Fruit fly (Drosophila melanogaster) whole organism, wandering third instar larva: ENCODE measurements around the gene Idgf1.

Experiments used
- Abd-B ChIP-seq: fragments of >200 bp; optimal IDR thresholded peaks from 2 replicates; lab custom pipeline; 2017; ENCODE audit warnings: missing biosample characterization, missing genetic modification characterization
- Dfd ChIP-seq: fragments of >200 bp; optimal IDR thresholded peaks from 2 replicates; lab custom pipeline; 2017; ENCODE audit warnings: missing biosample characterization, missing genetic modification characterization
- GATAd ChIP-seq: sonication (Bioruptor generic); optimal IDR thresholded peaks from 2 replicates; lab custom pipeline; 2016; ENCODE audit warnings: missing biosample characterization, missing genetic modification characterization
- Hr78 ChIP-seq: fragments of >200 bp; optimal IDR thresholded peaks from 2 replicates; lab custom pipeline; 2017; ENCODE audit warnings: missing biosample characterization, missing genetic modification characterization
- Myc ChIP-seq: fragments of >200 bp; optimal IDR thresholded peaks from 2 replicates; lab custom pipeline; 2017
- N ChIP-seq: fragments of >200 bp; optimal IDR thresholded peaks from 2 replicates; lab custom pipeline; 2018; ENCODE audit warnings: missing biosample characterization, missing external identifiers, missing genetic modification characterization
- OdsH ChIP-seq: fragments of 200-800 bp; sonication (Bioruptor generic); optimal IDR thresholded peaks from 2 replicates; lab custom pipeline; 2016; ENCODE audit warnings: missing biosample characterization, mild to moderate bottlenecking, missing genetic modification characterization
- brk ChIP-seq: fragments of 200-800 bp; sonication (Bioruptor generic); optimal IDR thresholded peaks from 2 replicates; lab custom pipeline; 2016; ENCODE audit warnings: missing biosample characterization, mild to moderate bottlenecking, missing genetic modification characterization
- dl ChIP-seq, 2 experiments: fragments of 175-275, 200-275 bp in 1 of 2; fragments of 200-275 bp in 1 of 2; sonication (Bioruptor generic); optimal IDR thresholded peaks; lab custom pipeline; 2018; ENCODE audit warnings: mild to moderate bottlenecking in 2 of 2, missing biosample characterization in 2 of 2, missing genetic modification characterization in 2 of 2, moderate library complexity in 2 of 2; ENCODE audit not compliant: partially characterized antibody in 2 of 2, insufficient read depth in 1 of 2
- dsf ChIP-seq: sonication (Bioruptor generic); optimal IDR thresholded peaks from 2 replicates; lab custom pipeline; 2016; ENCODE audit warnings: missing biosample characterization, missing genetic modification characterization, borderline replicate concordance
- h ChIP-seq: fragments of 200-800 bp; sonication (Bioruptor generic); optimal IDR thresholded peaks from 3 replicates; lab custom pipeline; 2016; ENCODE audit warnings: missing biosample characterization, mild to moderate bottlenecking, missing genetic modification characterization
- lola ChIP-seq: fragments of >200 bp; optimal IDR thresholded peaks from 2 replicates; lab custom pipeline; 2017; ENCODE audit warnings: missing biosample characterization, missing genetic modification characterization
- pan ChIP-seq: fragments of >200 bp; optimal IDR thresholded peaks from 2 replicates; lab custom pipeline; 2017
- sage ChIP-seq: fragments of 200-800 bp; sonication (Bioruptor generic); optimal IDR thresholded peaks from 2 replicates; lab custom pipeline; 2016; ENCODE audit warnings: missing biosample characterization, mild to moderate bottlenecking, missing genetic modification characterization

DNA sequence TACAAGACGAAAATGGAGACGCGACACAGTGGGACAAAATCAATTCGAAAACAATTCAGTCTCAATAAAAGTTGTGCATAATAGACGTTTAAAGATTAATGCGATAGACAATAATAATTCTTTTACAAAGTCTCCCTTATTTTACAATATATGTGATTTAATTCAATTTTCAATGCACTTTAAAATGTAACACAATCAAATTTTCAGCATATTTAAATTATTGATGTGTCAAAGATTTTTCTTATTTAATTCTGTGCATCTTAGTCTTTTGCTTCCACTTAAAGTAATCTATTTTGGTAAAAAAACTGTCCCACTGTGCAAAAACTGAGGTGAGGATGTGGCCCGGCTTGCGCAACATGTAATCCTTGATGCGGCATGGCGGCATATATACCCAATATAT lies 7.1 kb upstream of the Idgf1 start:
- peak; percentile 60 for TF ChIP-seq h
- no peak for TF ChIP-seq sage (GFP tag; lab: Kevin White, UChicago)
- no peak for TF ChIP-seq Dfd (GFP tag; lab: Kevin White, UChicago)
- TF ChIP-seq OdsH (GFP tag; lab: Kevin White, UChicago), result peak; percentile 68
- TF ChIP-seq dsf (GFP tag; lab: Kevin White, UChicago), result no peak
- no peak for TF ChIP-seq lola (GFP tag; lab: Kevin White, UChicago)
- TF ChIP-seq GATAd (GFP tag; lab: Kevin White, UChicago), result no peak
- no peak for TF ChIP-seq Myc (lab: Kevin White, UChicago)
- no peak for TF ChIP-seq Hr78 (GFP tag; lab: Kevin White, UChicago)
- no peak for TF ChIP-seq pan (lab: Kevin White, UChicago)
- peak; percentile 52 for TF ChIP-seq brk
- no peak for TF ChIP-seq dl (GFP tag; optimal IDR thresholded peaks at IDR 0.05; lab: Kevin White, UChicago; ENCODE audit: insufficient read depth in 1 of 2, partially characterized antibody in 2 of 2)
- no peak for TF ChIP-seq N (GFP tag; lab: Kevin White, UChicago)
- TF ChIP-seq Abd-B (GFP tag; lab: Kevin White, UChicago), result no peak
